Fruit fly (Drosophila melanogaster) whole organism, adult: ENCODE data around the gene CG33965.
A peak's percentile ranks its signal among the peaks of the same experiment; 100 is the strongest.

Experiments used
- CG11617 ChIP-seq: fragments of 200-800 bp; sonication (Bioruptor generic); optimal IDR thresholded peaks from 2 replicates; lab custom pipeline; 2017; ENCODE audit warnings: mild to moderate bottlenecking, missing biosample characterization, missing genetic modification reagents, missing genetic modification characterization
- CG12768 ChIP-seq: fragments of 200-800 bp; sonication (Bioruptor generic); optimal IDR thresholded peaks from 2 replicates; lab custom pipeline; 2017; ENCODE audit warnings: missing biosample characterization, missing genetic modification characterization, mild to moderate bottlenecking, moderate library complexity, missing genetic modification reagents
- CG14711 ChIP-seq: fragments of 200-800 bp; sonication (Bioruptor generic); optimal IDR thresholded peaks from 2 replicates; lab custom pipeline; 2018; ENCODE audit warnings: missing biosample characterization, mild to moderate bottlenecking, missing genetic modification characterization, moderate library complexity
- CG1620 ChIP-seq: fragments of 200-800 bp; sonication (Bioruptor generic); optimal IDR thresholded peaks from 2 replicates; lab custom pipeline; 2016; ENCODE audit warnings: missing biosample characterization, missing genetic modification characterization
- CG33017 ChIP-seq: fragments of 200-800 bp; sonication (Bioruptor generic); optimal IDR thresholded peaks from 2 replicates; lab custom pipeline; 2018; ENCODE audit warnings: missing biosample characterization, mild to moderate bottlenecking, missing genetic modification characterization, moderate library complexity
- CG5204 ChIP-seq: fragments of 200-800 bp; sonication (Bioruptor generic); optimal IDR thresholded peaks from 2 replicates; lab custom pipeline; 2016; ENCODE audit warnings: missing biosample characterization, missing genetic modification characterization
- CG7045 ChIP-seq: fragments of 200-800 bp; sonication (Bioruptor generic); optimal IDR thresholded peaks from 2 replicates; lab custom pipeline; 2017; ENCODE audit warnings: missing biosample characterization, mild to moderate bottlenecking, missing genetic modification characterization
- CG7101 ChIP-seq: fragments of 200-800 bp; sonication (Bioruptor generic); optimal IDR thresholded peaks from 2 replicates; lab custom pipeline; 2018; ENCODE audit warnings: missing biosample characterization, mild to moderate bottlenecking, missing genetic modification characterization, moderate library complexity
- Clk ChIP-seq: fragments of 200-800 bp; sonication (Bioruptor generic); optimal IDR thresholded peaks from 2 replicates; lab custom pipeline; 2017; ENCODE audit warnings: missing biosample characterization, missing genetic modification characterization
- Crg-1 ChIP-seq: fragments of 200-800 bp; sonication (Bioruptor generic); optimal IDR thresholded peaks from 2 replicates; lab custom pipeline; 2016; ENCODE audit warnings: missing biosample characterization, missing genetic modification characterization
- Hr96 ChIP-seq: fragments of 200-800 bp; sonication (Bioruptor generic); optimal IDR thresholded peaks from 2 replicates; lab custom pipeline; 2016; ENCODE audit warnings: missing biosample characterization, missing genetic modification characterization
- Mnt ChIP-seq: fragments of 200-800 bp; sonication (Bioruptor generic); optimal IDR thresholded peaks from 2 replicates; lab custom pipeline; 2016; ENCODE audit warnings: missing biosample characterization, mild to moderate bottlenecking, missing genetic modification characterization
- bab1 ChIP-seq: fragments of 200-800 bp; sonication (Bioruptor generic); optimal IDR thresholded peaks from 3 replicates; lab custom pipeline; 2019; ENCODE audit warnings: missing biosample characterization, mild to moderate bottlenecking, missing genetic modification characterization, moderate library complexity
- cic ChIP-seq: fragments of 200-800 bp; sonication (Bioruptor generic); optimal IDR thresholded peaks from 2 replicates; lab custom pipeline; 2017; ENCODE audit warnings: missing biosample characterization, mild to moderate bottlenecking, missing genetic modification characterization, moderate library complexity
- cnc ChIP-seq, 2 experiments: fragments of >200 bp; optimal IDR thresholded peaks; 2 replicates each; lab custom pipeline; 2017
- kay ChIP-seq: fragments of 200-800 bp; sonication (Bioruptor generic); peaks from one replicate; lab custom pipeline; 2016; ENCODE audit warnings: missing biosample characterization, missing genetic modification characterization, borderline replicate concordance
- ovo ChIP-seq: fragments of 200-800 bp; sonication (Bioruptor generic); optimal IDR thresholded peaks from 2 replicates; lab custom pipeline; 2016; ENCODE audit warnings: missing biosample characterization, missing genetic modification characterization
- pad ChIP-seq: fragments of 200-800 bp; sonication (Bioruptor generic); optimal IDR thresholded peaks from 3 replicates; lab custom pipeline; 2017; ENCODE audit warnings: missing biosample characterization, missing genetic modification characterization, mild to moderate bottlenecking, moderate library complexity, missing genetic modification reagents
- tj ChIP-seq: fragments of 200-800 bp; sonication (Bioruptor generic); optimal IDR thresholded peaks from 3 replicates; lab custom pipeline; 2017; ENCODE audit warnings: missing biosample characterization, mild to moderate bottlenecking, missing genetic modification characterization, moderate library complexity
- toe ChIP-seq: fragments of 200-800 bp; sonication (Bioruptor generic); optimal IDR thresholded peaks from 2 replicates; lab custom pipeline; 2016; ENCODE audit warnings: missing biosample characterization, missing genetic modification characterization

The CG33965 gene

DNA sequence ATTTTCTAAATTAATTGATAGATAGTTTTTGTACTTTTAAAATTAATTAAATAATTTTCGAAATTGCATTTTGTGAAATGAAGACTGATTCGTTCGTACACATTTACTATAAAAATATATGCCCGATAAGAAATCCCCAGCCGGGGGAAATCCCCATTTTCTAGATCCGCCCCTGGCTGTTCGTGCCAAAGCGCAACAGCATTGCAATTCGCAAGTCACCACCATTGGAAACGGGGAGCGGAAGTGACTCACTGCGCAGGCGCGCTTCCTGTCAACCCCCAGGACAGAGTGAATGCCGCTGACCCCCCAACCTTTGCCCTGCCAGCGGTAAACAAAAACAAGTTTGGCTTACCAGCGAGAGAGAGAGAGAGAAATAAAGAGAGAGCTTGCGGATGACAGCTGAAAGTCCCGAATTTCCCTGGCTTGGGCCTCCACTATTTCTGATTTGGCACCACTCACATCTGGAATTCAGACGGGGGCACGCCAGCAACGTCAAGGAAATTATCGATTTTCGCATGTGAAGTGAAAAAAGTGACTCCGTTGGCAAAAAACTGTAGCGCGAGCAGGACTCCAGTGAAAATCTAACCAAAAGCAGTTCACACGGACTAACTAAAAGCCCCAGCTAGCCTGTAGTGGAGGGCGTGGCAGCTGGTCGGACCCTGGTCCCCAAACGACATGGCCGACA lies 36.7 kb upstream of the CG33965 start, which contains the start of gene Aplip1:
Aplip1 (plus strand) TSS at position 450 of the 685 bp plus-strand sequence.
- peak; percentile 28 for TF ChIP-seq toe (GFP tag; lab: Kevin White, UChicago)
- TF ChIP-seq Mnt, result no peak

dm6 chr3L:1200357-1201051 lies 32.2 kb upstream of the CG33965 start, which contains the start of gene mwh:
Gene mwh, plus strand, starts transcription at chr3L:1200786.
- no peak for TF ChIP-seq CG7045 (GFP tag; lab: Kevin White, UChicago)
- TF ChIP-seq pad (GFP tag; lab: Kevin White, UChicago), result no peak
- TF ChIP-seq Clk (GFP tag; lab: Kevin White, UChicago), result no peak
- TF ChIP-seq kay (GFP tag; lab: Kevin White, UChicago), result no peak
- no peak for TF ChIP-seq CG7101
- no peak for TF ChIP-seq cic (GFP tag; lab: Kevin White, UChicago)
- no peak for TF ChIP-seq ovo (GFP tag; lab: Kevin White, UChicago)
- TF ChIP-seq cnc (optimal IDR thresholded peaks at IDR 0.05; lab: Kevin White, UChicago), result no peak
- no peak for TF ChIP-seq CG33017 (tag; lab: Kevin White, UChicago)
- no peak for TF ChIP-seq CG12768 (GFP tag; lab: Kevin White, UChicago)
- TF ChIP-seq CG14711 (tag; lab: Kevin White, UChicago), result no peak
- TF ChIP-seq Crg-1 (GFP tag; lab: Kevin White, UChicago), result no peak
- no peak for TF ChIP-seq toe (GFP tag; lab: Kevin White, UChicago)
- no peak for TF ChIP-seq CG5204
- no peak for TF ChIP-seq Mnt
- TF ChIP-seq bab1, result no peak
- no peak for TF ChIP-seq CG1620 (GFP tag; lab: Kevin White, UChicago)

DNA sequence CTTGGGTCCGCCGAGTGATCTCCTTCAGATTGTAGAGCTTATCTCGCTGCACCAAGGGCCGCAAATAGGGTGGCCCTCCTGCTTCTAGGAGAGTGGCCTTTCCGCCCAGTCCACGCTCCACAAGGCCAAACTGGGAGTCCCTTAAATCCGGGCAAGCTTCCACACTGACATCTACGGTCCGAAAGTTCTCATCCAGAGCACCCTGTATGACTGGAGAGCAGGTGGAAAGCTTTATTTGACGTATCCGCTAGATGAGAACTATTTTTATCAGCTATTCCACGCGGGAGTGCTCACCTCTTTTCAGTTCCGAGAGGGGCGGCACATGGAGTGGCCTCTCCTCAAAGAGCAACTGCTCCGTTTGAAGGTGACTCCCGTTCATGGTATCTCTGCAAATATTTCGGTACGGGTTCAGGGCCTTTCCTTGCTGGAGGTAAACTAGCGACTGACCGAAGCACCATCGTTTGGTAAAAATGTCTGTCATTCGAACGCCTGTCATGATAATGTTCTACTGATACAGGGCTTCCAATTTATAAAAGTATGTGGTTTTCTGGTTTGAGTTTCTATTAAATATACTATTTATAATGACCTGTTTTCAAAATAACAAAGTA lies 30.0 kb upstream of the CG33965 start, which contains the start of gene meep:
meep (minus strand) TSS at position 449 of the 608 bp plus-strand sequence.
- TF ChIP-seq cic (GFP tag; lab: Kevin White, UChicago), result peak; percentile 51
- no peak for TF ChIP-seq CG7045 (GFP tag; lab: Kevin White, UChicago)

- TF ChIP-seq CG14711 (tag; lab: Kevin White, UChicago) (no peak), Crg-1 (GFP tag; lab: Kevin White, UChicago) (no peak), Clk (GFP tag; lab: Kevin White, UChicago) (no peak), CG12768 (GFP tag; lab: Kevin White, UChicago) (no peak), CG11617 (GFP tag; lab: Kevin White, UChicago) (no peak), bab1 (no peak), CG5204 (no peak), CG1620 (GFP tag; lab: Kevin White, UChicago) (no peak), CG7045 (GFP tag; lab: Kevin White, UChicago) (no peak), pad (GFP tag; lab: Kevin White, UChicago) (no peak), ovo (GFP tag; lab: Kevin White, UChicago) (no peak), cic (GFP tag; lab: Kevin White, UChicago) (no peak)
Measured at dm6 chr3L:1203855-1204431, 28.7 kb upstream of the CG33965 start.

dm6 chr3L:1204674-1205547 lies 27.8 kb upstream of the CG33965 start, which contains the start of gene CG9119:
Gene CG9119, minus strand, starts transcription at chr3L:1204795.
- TF ChIP-seq CG7045 (GFP tag; lab: Kevin White, UChicago) (peak; percentile 77), Crg-1 (GFP tag; lab: Kevin White, UChicago) (peak; percentile 9), CG12768 (GFP tag; lab: Kevin White, UChicago) (peak; percentile 78), cic (GFP tag; lab: Kevin White, UChicago) (peak; percentile 11), Clk (GFP tag; lab: Kevin White, UChicago) (peak; percentile 78), cnc (optimal IDR thresholded peaks at IDR 0.05; lab: Kevin White, UChicago) (no peak), toe (GFP tag; lab: Kevin White, UChicago) (peak; percentile 70), Mnt (peak; percentile 22), Hr96 (GFP tag; lab: Kevin White, UChicago) (peak; percentile 84), CG1620 (GFP tag; lab: Kevin White, UChicago) (no peak), ovo (GFP tag; lab: Kevin White, UChicago) (no peak), CG5204 (peak; percentile 85), CG7101 (peak; percentile 63), pad (GFP tag; lab: Kevin White, UChicago) (peak; percentile 55), bab1 (no peak), CG14711 (tag; lab: Kevin White, UChicago) (peak; percentile 24), CG33017 (tag; lab: Kevin White, UChicago) (peak; percentile 72), tj (GFP tag; lab: Kevin White, UChicago) (peak; percentile 44), kay (GFP tag; lab: Kevin White, UChicago) (no peak), CG11617 (GFP tag; lab: Kevin White, UChicago) (peak; percentile 79)
